Worm (Caenorhabditis elegans): ENCODE measurements around the gene C29E4.13.

DNA sequence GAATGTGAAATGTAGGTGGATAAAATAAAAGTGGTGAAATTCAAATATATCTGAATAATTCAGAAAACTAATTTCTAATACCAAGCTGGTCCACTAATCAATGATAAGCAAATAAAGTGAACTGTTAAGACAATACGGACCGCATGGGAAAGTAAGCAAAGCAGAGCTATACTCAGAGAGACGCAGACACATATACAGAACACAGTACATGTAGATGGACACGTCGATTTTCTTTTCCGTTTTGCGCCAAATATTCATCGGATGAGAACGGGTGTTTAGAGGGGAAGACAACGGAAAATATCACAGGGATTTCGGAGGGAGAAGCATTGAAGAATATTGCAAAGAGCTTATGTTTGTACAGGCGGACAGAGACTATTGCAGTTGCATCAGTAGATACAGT lies 2.5 kb downstream of the C29E4.13 start:
- TF ChIP-seq fos-1 (tag; optimal IDR thresholded peaks at IDR 0.05) = no peak
- TF ChIP-seq egl-27 (tag; optimal IDR thresholded peaks at IDR 0.05) = no peak
- no peak for TF ChIP-seq ZK546.5 (tag; optimal IDR thresholded peaks at IDR 0.05)
- no peak for TF ChIP-seq ztf-4 (tag; optimal IDR thresholded peaks at IDR 0.05)
- no peak for TF ChIP-seq ama-1 (optimal IDR thresholded peaks at IDR 0.05)
- TF ChIP-seq zag-1 (tag; optimal IDR thresholded peaks at IDR 0.05) = no peak
- TF ChIP-seq nhr-77 (tag; optimal IDR thresholded peaks at IDR 0.05) = no peak
- TF ChIP-seq unc-62 (GFP tag; optimal IDR thresholded peaks at IDR 0.05) = no peak
- no peak for TF ChIP-seq F13H6.1 (tag; optimal IDR thresholded peaks at IDR 0.05)
- TF ChIP-seq lsy-2 (tag; optimal IDR thresholded peaks at IDR 0.05) = no peak
- TF ChIP-seq aly-2 (tag; optimal IDR thresholded peaks at IDR 0.05) = no peak
- TF ChIP-seq nhr-11 (tag; optimal IDR thresholded peaks at IDR 0.05) = no peak

All from whole organism, L2 larva.